Worm (Caenorhabditis elegans): ENCODE results near the gene srz-91.

DNA sequence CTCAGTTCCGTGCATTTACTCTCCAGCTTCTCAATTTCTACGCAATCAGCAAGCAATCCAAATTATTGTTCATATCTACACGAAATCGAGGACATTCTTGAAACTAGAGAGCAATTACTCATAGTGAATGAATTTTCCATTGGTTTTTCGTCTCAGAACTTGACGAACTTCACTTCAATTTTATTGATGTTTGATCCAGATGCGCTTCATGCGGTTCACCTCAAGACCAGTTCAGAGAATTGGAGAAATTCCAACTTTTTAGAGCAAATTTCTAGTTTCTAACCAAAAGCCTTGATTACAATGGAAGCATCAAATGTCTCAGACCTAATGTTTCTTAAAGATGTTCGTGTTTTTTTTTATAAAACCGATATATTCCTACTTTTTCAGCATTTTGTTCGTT, 12.4 kb downstream of the srz-91 start, which contains the start of gene Y6G8.8:
- TF ChIP-seq ama-1 (optimal IDR thresholded peaks at IDR 0.05) (no peak), hmbx-1 (tag; optimal IDR thresholded peaks at IDR 0.05) (no peak), F13C5.2 (tag; optimal IDR thresholded peaks at IDR 0.05) (no peak), hmg-4 (GFP tag; optimal IDR thresholded peaks at IDR 0.05) (no peak), B0310.2 (tag; optimal IDR thresholded peaks at IDR 0.05) (no peak), ets-7 (tag; optimal IDR thresholded peaks at IDR 0.05) (no peak), flt-1 (GFP tag; IDR thresholded peaks at IDR 0.05) (no peak), aly-1 (tag; optimal IDR thresholded peaks at IDR 0.05) (no peak), ceh-13 (GFP tag; optimal IDR thresholded peaks at IDR 0.05) (no peak)

Measured in whole organism, early embryonic.